Worm (Caenorhabditis elegans): Measurements from ENCODE around the gene C53B4.2.

C53B4.2 gene

ce11 chrIV:8973249-8973958 lies 7.4 kb downstream of the C53B4.2 start, which contains the start of gene C53B4.3 (continued):
- peak; percentile 36 for TF ChIP-seq akir-1 (GFP tag; optimal IDR thresholded peaks at IDR 0.05)
- peak; percentile 47 for TF ChIP-seq atf-7 (tag; optimal IDR thresholded peaks at IDR 0.05)
- TF ChIP-seq lin-26 (GFP tag; IDR thresholded peaks at IDR 0.05): no peak
- TF ChIP-seq K12H6.12 (tag; optimal IDR thresholded peaks at IDR 0.05): peak; percentile 40
- no peak for TF ChIP-seq F57C9.4 (tag; optimal IDR thresholded peaks at IDR 0.05)
- no peak for TF ChIP-seq C17E4.6 (GFP tag; IDR thresholded peaks at IDR 0.05)
- TF ChIP-seq lag-1 (GFP tag; IDR thresholded peaks at IDR 0.05): no peak
- no peak for TF ChIP-seq unc-62 (GFP tag; optimal IDR thresholded peaks at IDR 0.05)
- no peak for TF ChIP-seq madf-8 (GFP tag; conservative IDR thresholded peaks at IDR 0.05)
- TF ChIP-seq efl-1 (GFP tag; optimal IDR thresholded peaks at IDR 0.05): no peak
- TF ChIP-seq hsf-1 (GFP tag; IDR thresholded peaks at IDR 0.05): no peak
- TF ChIP-seq him-1 (tag; optimal IDR thresholded peaks at IDR 0.05): peak; percentile 37
- TF ChIP-seq mes-4 (tag; optimal IDR thresholded peaks at IDR 0.05): no peak
- TF ChIP-seq F37B4.10 (GFP tag; IDR thresholded peaks at IDR 0.05): no peak
- no peak for TF ChIP-seq cebp-1 (GFP tag; IDR thresholded peaks at IDR 0.05)
- TF ChIP-seq cebp-1 (tag; optimal IDR thresholded peaks at IDR 0.05): peak; percentile 47
- no peak for TF ChIP-seq tlf-1 (GFP tag; optimal IDR thresholded peaks at IDR 0.05)
- TF ChIP-seq lsy-27 (tag; optimal IDR thresholded peaks at IDR 0.05; ENCODE audit: borderline replicate concordance, insufficient read depth): no peak
- peak; percentile 64 for TF ChIP-seq mcd-1 (GFP tag; IDR thresholded peaks at IDR 0.05)
- TF ChIP-seq Y95B8A.8 (GFP tag; IDR thresholded peaks at IDR 0.05): no peak
- peak; percentile 24; the same call in 1 of the 2 replicates for TF ChIP-seq ceh-91 (GFP tag; IDR thresholded peaks at IDR 0.05)
- TF ChIP-seq B0336.3 (GFP tag; IDR thresholded peaks at IDR 0.05): no peak
- no peak for TF ChIP-seq egrh-3 (GFP tag; IDR thresholded peaks at IDR 0.05)
- TF ChIP-seq ceh-100 (GFP tag; IDR thresholded peaks at IDR 0.05): no peak
- 0 out of 2 replicates have a peak, but pooled peaks have one; percentile 13 for TF ChIP-seq rcor-1 (GFP tag; IDR thresholded peaks at IDR 0.05)
- TF ChIP-seq chd-7 (tag; optimal IDR thresholded peaks at IDR 0.05): no peak
- no peak for TF ChIP-seq hmg-20 (GFP tag; IDR thresholded peaks at IDR 0.05)
- no peak for TF ChIP-seq sea-2 (GFP tag; IDR thresholded peaks at IDR 0.05)
- TF ChIP-seq hmg-1.2 (GFP tag; IDR thresholded peaks at IDR 0.05): no peak
- no peak for TF ChIP-seq ceh-79 (tag; optimal IDR thresholded peaks at IDR 0.05)
- no peak for TF ChIP-seq nhr-90 (tag; optimal IDR thresholded peaks at IDR 0.05)
- peak; percentile 8 for TF ChIP-seq xnd-1 (tag; optimal IDR thresholded peaks at IDR 0.05)
- TF ChIP-seq zim-3 (tag; optimal IDR thresholded peaks at IDR 0.05): peak; percentile 22
- TF ChIP-seq attf-3 (GFP tag; conservative IDR thresholded peaks at IDR 0.05): no peak
- no peak for TF ChIP-seq ama-1 (optimal IDR thresholded peaks at IDR 0.05)
- no peak for TF ChIP-seq ama-1 (GFP tag; optimal IDR thresholded peaks at IDR 0.05)
- no peak for TF ChIP-seq F57A8.1 (GFP tag; optimal IDR thresholded peaks at IDR 0.05)
- peak; percentile 19 for TF ChIP-seq madf-10 (tag; optimal IDR thresholded peaks at IDR 0.05)
- no peak for TF ChIP-seq zfh-2 (GFP tag; conservative IDR thresholded peaks at IDR 0.05)
- TF ChIP-seq F22D6.2 (tag; optimal IDR thresholded peaks at IDR 0.05): no peak
- TF ChIP-seq snpc-4 (GFP tag; optimal IDR thresholded peaks at IDR 0.05): peak; percentile 38
- TF ChIP-seq snpc-4 (tag; optimal IDR thresholded peaks at IDR 0.05): peak in 3 of 4 experiments; percentile 25 to 51 (median 36)
- TF ChIP-seq hrde-1 (tag; optimal IDR thresholded peaks at IDR 0.05; ENCODE audit: borderline replicate concordance): peak; percentile 37
- TF ChIP-seq lir-1 (GFP tag; conservative IDR thresholded peaks at IDR 0.05): no peak; the same call in 1 of the 2 replicates
- no peak for TF ChIP-seq aptf-3 (GFP tag; IDR thresholded peaks at IDR 0.05)
- no peak for TF ChIP-seq tbx-9 (tag; optimal IDR thresholded peaks at IDR 0.05; ENCODE audit: borderline replicate concordance)
- TF ChIP-seq die-1 (tag; optimal IDR thresholded peaks at IDR 0.05): no peak
- no peak for TF ChIP-seq ccch-3 (GFP tag; optimal IDR thresholded peaks at IDR 0.05)
- TF ChIP-seq mel-28 (tag; optimal IDR thresholded peaks at IDR 0.05; ENCODE audit: borderline replicate concordance): no peak

Measured in whole organism, young adult.